Fruit fly (Drosophila melanogaster) whole organism, prepupa: ENCODE results near the gene CG6729.

Experiments used
- Blimp-1 ChIP-seq: fragments of 200-800 bp; sonication (Bioruptor generic); optimal IDR thresholded peaks from 3 replicates; lab custom pipeline; 2017; ENCODE audit warnings: missing biosample characterization, missing genetic modification characterization, mild to moderate bottlenecking, moderate library complexity, missing genetic modification reagents
- CG10631 ChIP-seq: fragments of 200-800 bp; sonication (Bioruptor generic); optimal IDR thresholded peaks from 2 replicates; lab custom pipeline; 2016; ENCODE audit warnings: missing biosample characterization, missing genetic modification characterization
- CG10669 ChIP-seq: fragments of 200-800 bp; sonication (Bioruptor generic); optimal IDR thresholded peaks from 3 replicates; lab custom pipeline; 2018; ENCODE audit warnings: missing biosample characterization, mild to moderate bottlenecking, missing genetic modification characterization, moderate library complexity
- CG11762 ChIP-seq: fragments of 200-800 bp; sonication (Bioruptor generic); optimal IDR thresholded peaks from 3 replicates; lab custom pipeline; 2016; ENCODE audit warnings: missing biosample characterization, missing genetic modification characterization; ENCODE audit not compliant: insufficient read depth
- CG11902 ChIP-seq: fragments of 200-800 bp; sonication (Bioruptor generic); optimal IDR thresholded peaks from 3 replicates; lab custom pipeline; 2016; ENCODE audit warnings: missing biosample characterization, missing genetic modification characterization
- CG15336 ChIP-seq: fragments of 200-800 bp; sonication (Bioruptor generic); IDR thresholded peaks from 2 replicates; pipeline ENCODE4 v1.3.6; 2022; ENCODE audit warnings: missing biosample characterization, missing genetic modification characterization
- CG1621 ChIP-seq: fragments of 200-800 bp; sonication (Bioruptor generic); optimal IDR thresholded peaks from 3 replicates; lab custom pipeline; 2018; ENCODE audit warnings: missing biosample characterization, mild to moderate bottlenecking, missing genetic modification characterization
- CG32006 ChIP-seq: fragments of 200-800 bp; sonication (Bioruptor generic); optimal IDR thresholded peaks from 3 replicates; lab custom pipeline; 2017; ENCODE audit warnings: missing biosample characterization, mild to moderate bottlenecking, missing genetic modification characterization
- CG34406 ChIP-seq: fragments of 200-800 bp; sonication (Bioruptor generic); optimal IDR thresholded peaks from 3 replicates; lab custom pipeline; 2016; ENCODE audit warnings: missing biosample characterization, missing genetic modification characterization
- CG3919 ChIP-seq: fragments of 200-800 bp; sonication (Bioruptor generic); optimal IDR thresholded peaks from 3 replicates; lab custom pipeline; 2016; ENCODE audit warnings: missing biosample characterization, missing genetic modification characterization
- CG4318 ChIP-seq: fragments of 200-800 bp; sonication (Bioruptor generic); optimal IDR thresholded peaks from 3 replicates; lab custom pipeline; 2017; ENCODE audit warnings: missing biosample characterization, mild to moderate bottlenecking, missing genetic modification characterization
- CG6163 ChIP-seq: fragments of 200-800 bp; sonication (Bioruptor generic); IDR thresholded peaks from 3 replicates; pipeline ENCODE4 v1.3.6; 2022; ENCODE audit warnings: missing biosample characterization, missing genetic modification characterization
- CG6276 ChIP-seq: fragments of 200-800 bp; sonication (Bioruptor generic); optimal IDR thresholded peaks from 2 replicates; lab custom pipeline; 2017; ENCODE audit warnings: missing biosample characterization, mild to moderate bottlenecking, missing genetic modification characterization
- CG6792 ChIP-seq: fragments of 200-800 bp; sonication (Bioruptor generic); optimal IDR thresholded peaks from 3 replicates; lab custom pipeline; 2016; ENCODE audit warnings: missing biosample characterization, missing genetic modification characterization
- CG6808 ChIP-seq: fragments of 200-800 bp; sonication (Bioruptor generic); optimal IDR thresholded peaks from 3 replicates; lab custom pipeline; 2017; ENCODE audit warnings: missing biosample characterization, missing genetic modification characterization, mild to moderate bottlenecking, moderate library complexity, missing genetic modification reagents
- CG8119 ChIP-seq: fragments of 200-800 bp; sonication (Bioruptor generic); IDR thresholded peaks from 3 replicates; pipeline ENCODE4 v1.3.6; 2022; ENCODE audit warnings: missing biosample characterization, missing genetic modification characterization
- CG8632 ChIP-seq: fragments of 200-800 bp; sonication (Bioruptor generic); optimal IDR thresholded peaks from 3 replicates; lab custom pipeline; 2016; ENCODE audit warnings: missing biosample characterization, missing genetic modification characterization
- CG9139 ChIP-seq: fragments of 200-800 bp; sonication (Bioruptor generic); optimal IDR thresholded peaks from 3 replicates; lab custom pipeline; 2017; ENCODE audit warnings: missing biosample characterization, mild to moderate bottlenecking, missing genetic modification characterization
- Eip75B ChIP-seq: fragments of 200-800 bp; sonication (Bioruptor generic); optimal IDR thresholded peaks from 3 replicates; lab custom pipeline; 2016; ENCODE audit warnings: missing biosample characterization, missing genetic modification characterization
- Eip78C ChIP-seq: fragments of 200-800 bp; sonication (Bioruptor generic); peaks from one replicate; lab custom pipeline; 2016; ENCODE audit warnings: missing biosample characterization, missing genetic modification characterization
- Eip93F ChIP-seq: fragments of 200-800 bp; sonication (Bioruptor generic); optimal IDR thresholded peaks from 2 replicates; lab custom pipeline; 2016; ENCODE audit warnings: missing biosample characterization, mild to moderate bottlenecking, missing genetic modification characterization
- Ets96B ChIP-seq: fragments of 200-800 bp; optimal IDR thresholded peaks from 2 replicates; lab custom pipeline; 2019; ENCODE audit warnings: missing biosample characterization, mild to moderate bottlenecking, missing genetic modification characterization, moderate library complexity
- Gug ChIP-seq: fragments of 200-800 bp; sonication (Bioruptor generic); IDR thresholded peaks from 2 replicates; pipeline ENCODE4 v1.3.6; 2022; ENCODE audit warnings: missing biosample characterization, missing genetic modification characterization
- Hr38 ChIP-seq: sonication (Bioruptor generic); optimal IDR thresholded peaks from 2 replicates; lab custom pipeline; 2016; ENCODE audit warnings: missing biosample characterization, missing genetic modification characterization
- Hr39 ChIP-seq: fragments of 200-800 bp; sonication (Bioruptor generic); optimal IDR thresholded peaks from 2 replicates; lab custom pipeline; 2016; ENCODE audit warnings: missing biosample characterization, missing genetic modification characterization
- Hr4 ChIP-seq: fragments of 200-800 bp; sonication (Bioruptor generic); optimal IDR thresholded peaks from 3 replicates; lab custom pipeline; 2016; ENCODE audit warnings: missing biosample characterization, missing genetic modification characterization
- Lpt ChIP-seq: fragments of 200-800 bp; sonication (Bioruptor generic); optimal IDR thresholded peaks from 3 replicates; lab custom pipeline; 2016; ENCODE audit warnings: missing biosample characterization, missing genetic modification characterization
- OdsH ChIP-seq: fragments of 200-800 bp; sonication (Bioruptor generic); optimal IDR thresholded peaks from 3 replicates; lab custom pipeline; 2016; ENCODE audit warnings: missing biosample characterization, missing genetic modification characterization
- Sox102F ChIP-seq: fragments of 200-800 bp; sonication (Bioruptor generic); optimal IDR thresholded peaks from 2 replicates; lab custom pipeline; 2016; ENCODE audit warnings: missing biosample characterization, mild to moderate bottlenecking, missing genetic modification characterization
- Sox14 ChIP-seq: fragments of 200-800 bp; sonication (Bioruptor generic); optimal IDR thresholded peaks from 3 replicates; lab custom pipeline; 2016; ENCODE audit warnings: missing biosample characterization, missing genetic modification characterization
- Sox15 ChIP-seq: fragments of 200-800 bp; sonication (Bioruptor generic); optimal IDR thresholded peaks from 3 replicates; lab custom pipeline; 2016; ENCODE audit warnings: missing biosample characterization, missing genetic modification characterization
- achi ChIP-seq: fragments of 200-800 bp; sonication (Bioruptor generic); optimal IDR thresholded peaks from 3 replicates; lab custom pipeline; 2016; ENCODE audit warnings: missing biosample characterization, missing genetic modification characterization
- acj6 ChIP-seq: fragments of 200-800 bp; sonication (Bioruptor generic); optimal IDR thresholded peaks from 3 replicates; lab custom pipeline; 2016; ENCODE audit warnings: missing biosample characterization, missing genetic modification characterization
- cyc ChIP-seq: fragments of 200-800 bp; sonication (Bioruptor generic); optimal IDR thresholded peaks from 3 replicates; lab custom pipeline; 2016; ENCODE audit warnings: missing biosample characterization, missing genetic modification characterization
- dsx ChIP-seq: fragments of 200-800 bp; optimal IDR thresholded peaks from 3 replicates; lab custom pipeline; 2019; ENCODE audit warnings: missing biosample characterization, mild to moderate bottlenecking, missing genetic modification characterization, moderate library complexity; ENCODE audit not compliant: poor library complexity, severe bottlenecking
- eg ChIP-seq: fragments of 200-800 bp; sonication (Bioruptor generic); IDR thresholded peaks from 3 replicates; pipeline ENCODE4 v1.3.6; 2022; ENCODE audit warnings: missing biosample characterization, missing genetic modification characterization
- esn ChIP-seq: fragments of 200-800 bp; sonication (Bioruptor generic); optimal IDR thresholded peaks from 2 replicates; lab custom pipeline; 2016; ENCODE audit warnings: missing biosample characterization, mild to moderate bottlenecking, missing genetic modification characterization, moderate library complexity
- fd59A ChIP-seq: fragments of 200-800 bp; sonication (Bioruptor generic); optimal IDR thresholded peaks from 2 replicates; lab custom pipeline; 2017; ENCODE audit warnings: missing biosample characterization, mild to moderate bottlenecking, missing genetic modification characterization, missing genetic modification reagents
- fd85E ChIP-seq: fragments of 200-800 bp; sonication (Bioruptor generic); optimal IDR thresholded peaks from 3 replicates; lab custom pipeline; 2016; ENCODE audit warnings: missing biosample characterization, missing genetic modification characterization
- fkh ChIP-seq: fragments of 200-800 bp; sonication (Bioruptor generic); optimal IDR thresholded peaks from 3 replicates; lab custom pipeline; 2017; ENCODE audit warnings: missing biosample characterization, mild to moderate bottlenecking, missing genetic modification characterization, moderate library complexity
- lz ChIP-seq: fragments of 200-800 bp; sonication (Bioruptor generic); optimal IDR thresholded peaks from 3 replicates; lab custom pipeline; 2016; ENCODE audit warnings: missing biosample characterization, missing genetic modification characterization
- net ChIP-seq: fragments of 200-800 bp; sonication (Bioruptor generic); optimal IDR thresholded peaks from 3 replicates; lab custom pipeline; 2016; ENCODE audit warnings: missing biosample characterization, missing genetic modification characterization
- pdm3 ChIP-seq: fragments of 200-800 bp; sonication (Bioruptor generic); optimal IDR thresholded peaks from 3 replicates; lab custom pipeline; 2016; ENCODE audit warnings: missing biosample characterization, missing genetic modification characterization
- salr ChIP-seq, 2 experiments: fragments of 200-800 bp; sonication (Bioruptor generic); optimal IDR thresholded peaks; 3 replicates each; lab custom pipeline; 2016 to 2018; ENCODE audit warnings: missing biosample characterization in 2 of 2, missing genetic modification characterization in 2 of 2, mild to moderate bottlenecking in 1 of 2
- spab ChIP-seq: fragments of 200-800 bp; sonication (Bioruptor generic); optimal IDR thresholded peaks from 2 replicates; lab custom pipeline; 2017; ENCODE audit warnings: missing biosample characterization, mild to moderate bottlenecking, missing genetic modification characterization, missing genetic modification reagents
- ss ChIP-seq, 2 experiments: fragments of 200-800 bp; sonication (Bioruptor generic); optimal IDR thresholded peaks; 2 replicates in 1 of 2; 3 replicates in 1 of 2; lab custom pipeline; 2017 to 2018; ENCODE audit warnings: mild to moderate bottlenecking in 2 of 2, missing biosample characterization in 2 of 2, missing genetic modification characterization in 2 of 2, moderate library complexity in 1 of 2
- svp ChIP-seq: fragments of 200-800 bp; sonication (Bioruptor generic); peaks from one replicate; lab custom pipeline; 2016; ENCODE audit warnings: missing biosample characterization, missing genetic modification characterization

The CG6729 gene

dm6 chr2L:10752668-10753067 lies 8.9 kb upstream of the CG6729 start:
- no peak for TF ChIP-seq Sox15 (GFP tag; lab: Kevin White, UChicago)
- TF ChIP-seq fkh: no peak
- TF ChIP-seq CG32006 (GFP tag; lab: Kevin White, UChicago): peak; percentile 10
- peak; percentile 33 for TF ChIP-seq Eip78C (GFP tag; lab: Kevin White, UChicago)
- TF ChIP-seq CG6276 (GFP tag; lab: Kevin White, UChicago): peak; percentile 21
- no peak for TF ChIP-seq CG6792
- TF ChIP-seq achi (GFP tag; lab: Kevin White, UChicago): no peak
- no peak for TF ChIP-seq CG4318 (GFP tag; lab: Kevin White, UChicago)
- peak; percentile 91 for TF ChIP-seq svp (GFP tag; lab: Kevin White, UChicago)

- TF ChIP-seq Eip75B (GFP tag; lab: Kevin White, UChicago) (no peak), Sox102F (no peak), esn (GFP tag; lab: Kevin White, UChicago) (no peak), spab (GFP tag; lab: Kevin White, UChicago) (no peak), CG1621 (tag; lab: Kevin White, UChicago) (no peak), eg (peak; percentile 63), Hr38 (no peak), CG11902 (GFP tag; lab: Kevin White, UChicago) (no peak), Sox15 (GFP tag; lab: Kevin White, UChicago) (no peak), CG6276 (GFP tag; lab: Kevin White, UChicago) (peak; percentile 71), CG9139 (no peak), Lpt (GFP tag; lab: Kevin White, UChicago) (peak; percentile 58), CG34406 (GFP tag; lab: Kevin White, UChicago) (no peak), lz (GFP tag; lab: Kevin White, UChicago) (no peak), CG3919 (peak; percentile 29), net (peak; percentile 29), CG32006 (GFP tag; lab: Kevin White, UChicago) (peak; percentile 87), Blimp-1 (no peak), Ets96B (no peak), Hr4 (GFP tag; lab: Kevin White, UChicago) (peak; percentile 74), CG11762 (GFP tag; lab: Kevin White, UChicago) (no peak), ss (GFP tag; optimal IDR thresholded peaks at IDR 0.05; lab: Kevin White, UChicago) (no peak), Eip93F (GFP tag; lab: Kevin White, UChicago) (no peak), fkh (peak; percentile 99), salr (GFP tag; optimal IDR thresholded peaks at IDR 0.05; lab: Kevin White, UChicago) (peak in 1 of 2 experiments; percentile 55), acj6 (GFP tag; lab: Kevin White, UChicago) (no peak), CG10669 (no peak), CG8632 (GFP tag; lab: Kevin White, UChicago) (no peak), achi (GFP tag; lab: Kevin White, UChicago) (peak; percentile 36), fd85E (no peak), CG6808 (GFP tag; lab: Kevin White, UChicago) (peak; percentile 13), OdsH (GFP tag; lab: Kevin White, UChicago) (peak; percentile 44), Gug (GFP tag; lab: Robert Waterston, UW) (peak; percentile 36; the same call in 1 of the 2 replicates), CG6163 (GFP tag; lab: Robert Waterston, UW) (peak; percentile 22; the same call in 1 of the 3 replicates), CG6792 (no peak), fd59A (GFP tag; lab: Kevin White, UChicago) (peak; percentile 12), Hr39 (no peak), dsx (no peak), pdm3 (peak; percentile 15), CG8119 (GFP tag; lab: Robert Waterston, UW) (peak; percentile 76), CG10631 (GFP tag; lab: Kevin White, UChicago) (peak; percentile 20), cyc (GFP tag; lab: Kevin White, UChicago) (no peak), CG15336 (GFP tag; lab: Robert Waterston, UW) (peak; percentile 71), Sox14 (GFP tag; lab: Kevin White, UChicago) (peak; percentile 9), CG4318 (GFP tag; lab: Kevin White, UChicago) (peak; percentile 60)
Measured at dm6 chr2L:10751879-10752620, 8.3 kb upstream of the CG6729 start.
